Worm (Caenorhabditis elegans) whole organism, mixed stage, embryonic: ENCODE data around the gene srd-43.

Experiments
- nhr-12 ChIP-seq: fragments of 150-350 bp; optimal IDR thresholded peaks from 2 replicates; lab custom pipeline; 2014; ENCODE audit warnings: missing biosample characterization, missing genetic modification characterization
- nhr-28 ChIP-seq: fragments of 150-350 bp; optimal IDR thresholded peaks from 2 replicates; lab custom pipeline; 2014; ENCODE audit warnings: missing biosample characterization, missing genetic modification characterization
- nhr-76 ChIP-seq: sonication (generic microtip); optimal IDR thresholded peaks from 2 replicates; lab custom pipeline; 2017; ENCODE audit warnings: missing biosample characterization, missing genetic modification characterization
- pha-4 ChIP-seq: fragments of 150-350 bp; optimal IDR thresholded peaks from 2 replicates; lab custom pipeline; 2018; ENCODE audit warnings: missing biosample characterization, missing genetic modification reagents, missing genetic modification characterization
- unc-62 ChIP-seq: fragments of 150-350 bp; optimal IDR thresholded peaks from 2 replicates; lab custom pipeline; 2014; ENCODE audit warnings: missing biosample characterization, missing genetic modification reagents, missing genetic modification characterization

- TF ChIP-seq nhr-12 (tag; lab: Kevin White, UChicago) = no peak
- no peak for TF ChIP-seq pha-4 (tag; lab: Kevin White, UChicago)
- TF ChIP-seq nhr-28 (tag; lab: Kevin White, UChicago) = no peak
- no peak for TF ChIP-seq unc-62 (GFP tag; lab: Kevin White, UChicago)
- TF ChIP-seq nhr-76 = no peak
These were observed 5.1 kb downstream of the srd-43 start, which contains the start of gene srd-39 for ce11 chrX:13300503-13300902.
